Fruit fly (Drosophila melanogaster) whole organism, embryonic: Measurements from ENCODE around the gene CG10621.
A peak's percentile ranks its signal among the peaks of the same experiment; 100 is the strongest.

Source experiments
- Antp ChIP-seq: fragments of 200-800 bp; sonication (Bioruptor generic); optimal IDR thresholded peaks from 3 replicates; lab custom pipeline; 2016; ENCODE audit warnings: missing biosample characterization, missing genetic modification characterization
- B-H2 ChIP-seq: fragments of 200-800 bp; sonication (Bioruptor generic); optimal IDR thresholded peaks from 2 replicates; lab custom pipeline; 2018; ENCODE audit warnings: missing biosample characterization, mild to moderate bottlenecking, missing genetic modification characterization
- C15 ChIP-seq: fragments of 200-800 bp; sonication (Bioruptor generic); IDR thresholded peaks from 3 replicates; pipeline ENCODE4 v1.3.6; 2022; ENCODE audit warnings: missing biosample characterization, missing genetic modification characterization
- CG12071 ChIP-seq: fragments of 200-800 bp; sonication (Bioruptor generic); optimal IDR thresholded peaks from 3 replicates; lab custom pipeline; 2018; ENCODE audit warnings: missing biosample characterization, mild to moderate bottlenecking, missing genetic modification characterization
- CG13123 ChIP-seq: fragments of 200-800 bp; sonication (Bioruptor generic); optimal IDR thresholded peaks from 2 replicates; lab custom pipeline; 2016; ENCODE audit warnings: missing biosample characterization, missing genetic modification characterization
- CG13287 ChIP-seq: fragments of 200-800 bp; sonication (Bioruptor generic); IDR thresholded peaks from 2 replicates; pipeline ENCODE4 v1.3.6; 2022; ENCODE audit warnings: missing biosample characterization, missing genetic modification characterization; ENCODE audit not compliant: partially characterized antibody
- CG13624 ChIP-seq: fragments of 200-800 bp; sonication (Bioruptor generic); optimal IDR thresholded peaks from 2 replicates; lab custom pipeline; 2016; ENCODE audit warnings: missing biosample characterization, missing genetic modification characterization
- CG1529 ChIP-seq: fragments of 200-800 bp; sonication (Bioruptor generic); optimal IDR thresholded peaks from 3 replicates; lab custom pipeline; 2018; ENCODE audit warnings: missing biosample characterization, missing genetic modification characterization
- CG17186 ChIP-seq: fragments of 200-800 bp; sonication (Bioruptor generic); optimal IDR thresholded peaks from 3 replicates; lab custom pipeline; 2017; ENCODE audit warnings: missing biosample characterization, missing genetic modification reagents, missing genetic modification characterization
- CG17829 ChIP-seq: fragments of 200-800 bp; optimal IDR thresholded peaks from 2 replicates; lab custom pipeline; 2019; ENCODE audit warnings: missing biosample characterization, mild to moderate bottlenecking, missing genetic modification characterization, moderate library complexity
- CG18764 ChIP-seq: fragments of 200-800 bp; sonication (Bioruptor generic); optimal IDR thresholded peaks from 3 replicates; lab custom pipeline; 2016; ENCODE audit warnings: missing biosample characterization, missing genetic modification characterization
- CG2120 ChIP-seq: fragments of 200-800 bp; sonication (Bioruptor generic); optimal IDR thresholded peaks from 3 replicates; lab custom pipeline; 2016; ENCODE audit warnings: missing biosample characterization, missing genetic modification characterization
- CG2129 ChIP-seq: fragments of 200-800 bp; sonication (Bioruptor generic); IDR thresholded peaks from 2 replicates; pipeline ENCODE4 v1.3.6; 2022; ENCODE audit warnings: missing biosample characterization, missing genetic modification characterization; ENCODE audit not compliant: partially characterized antibody
- CG30431 ChIP-seq: fragments of 200-800 bp; sonication (Bioruptor generic); optimal IDR thresholded peaks from 2 replicates; lab custom pipeline; 2017; ENCODE audit warnings: missing biosample characterization, missing genetic modification characterization
- CG33557 ChIP-seq: fragments of 200-800 bp; sonication (Bioruptor generic); optimal IDR thresholded peaks from 2 replicates; lab custom pipeline; 2019; ENCODE audit warnings: missing biosample characterization, mild to moderate bottlenecking, missing genetic modification characterization, moderate library complexity
- CG34224 ChIP-seq: fragments of 200-800 bp; sonication (Bioruptor generic); IDR thresholded peaks from 3 replicates; pipeline ENCODE4 v1.3.6; 2022; ENCODE audit warnings: missing biosample characterization, missing genetic modification characterization; ENCODE audit not compliant: partially characterized antibody
- CG3995 ChIP-seq: fragments of 200-800 bp; sonication (Bioruptor generic); optimal IDR thresholded peaks from 3 replicates; lab custom pipeline; 2016; ENCODE audit warnings: missing biosample characterization, missing genetic modification characterization
- CG42726 ChIP-seq: fragments of 200-800 bp; sonication (Bioruptor generic); IDR thresholded peaks from 2 replicates; pipeline ENCODE4 v1.3.6; 2022; ENCODE audit warnings: missing biosample characterization, missing genetic modification characterization; ENCODE audit not compliant: partially characterized antibody
- CG4854 ChIP-seq: fragments of 200-800 bp; sonication (Bioruptor generic); optimal IDR thresholded peaks from 2 replicates; lab custom pipeline; 2016; ENCODE audit warnings: missing biosample characterization, missing genetic modification characterization, inconsistent platforms
- CG6854 ChIP-seq: fragments of 200-800 bp; sonication (Bioruptor generic); optimal IDR thresholded peaks from 3 replicates; lab custom pipeline; 2017; ENCODE audit warnings: missing biosample characterization, mild to moderate bottlenecking, missing genetic modification characterization
- CG8388 ChIP-seq: fragments of 200-800 bp; sonication (Bioruptor generic); optimal IDR thresholded peaks from 2 replicates; lab custom pipeline; 2019; ENCODE audit warnings: missing biosample characterization, mild to moderate bottlenecking, missing genetic modification characterization, moderate library complexity
- CG8924 ChIP-seq: fragments of 200-800 bp; optimal IDR thresholded peaks from 3 replicates; lab custom pipeline; 2019; ENCODE audit warnings: missing biosample characterization, mild to moderate bottlenecking, missing genetic modification characterization, moderate library complexity
- Chrac-16 ChIP-seq: fragments of 200-800 bp; sonication (Bioruptor generic); optimal IDR thresholded peaks from 3 replicates; lab custom pipeline; 2016; ENCODE audit warnings: missing biosample characterization, missing genetic modification characterization
- CkIIα-i1 ChIP-seq: fragments of 200-800 bp; sonication (Bioruptor generic); IDR thresholded peaks from 2 replicates; pipeline ENCODE4 v1.3.6; 2022; ENCODE audit warnings: missing biosample characterization, missing genetic modification characterization
- D ChIP-seq, 2 experiments: fragments of 200-800 bp in 1 of 2; fragments of >200 bp in 1 of 2; sonication (Bioruptor generic) in 1 of 2; optimal IDR thresholded peaks; 2 replicates in 1 of 2; 3 replicates in 1 of 2; lab custom pipeline; 2017; ENCODE audit warnings: mild to moderate bottlenecking in 1 of 2, missing biosample characterization in 1 of 2, missing genetic modification characterization in 1 of 2, missing genetic modification reagents in 1 of 2
- Dek ChIP-seq: fragments of 200-800 bp; sonication (Bioruptor generic); optimal IDR thresholded peaks from 3 replicates; lab custom pipeline; 2019; ENCODE audit warnings: missing biosample characterization, mild to moderate bottlenecking, missing genetic modification characterization, moderate library complexity
- Doc3 ChIP-seq: fragments of 200-800 bp; sonication (Bioruptor generic); IDR thresholded peaks from 3 replicates; pipeline ENCODE4 v1.3.6; 2022; ENCODE audit warnings: missing biosample characterization, missing genetic modification characterization; ENCODE audit not compliant: partially characterized antibody
- GATAe ChIP-seq: fragments of 200-800 bp; sonication (Bioruptor generic); conservative IDR thresholded peaks from 2 replicates; pipeline ENCODE4 v1.3.6; 2022; ENCODE audit warnings: missing biosample characterization, missing genetic modification characterization
- HmgZ ChIP-seq: fragments of 200-800 bp; sonication (Bioruptor generic); optimal IDR thresholded peaks from 2 replicates; lab custom pipeline; 2018; ENCODE audit warnings: missing biosample characterization, mild to moderate bottlenecking, missing genetic modification characterization
- MESR4 ChIP-seq: fragments of 200-800 bp; sonication (Bioruptor generic); optimal IDR thresholded peaks from 2 replicates; lab custom pipeline; 2018; ENCODE audit warnings: missing biosample characterization, mild to moderate bottlenecking, missing genetic modification characterization, moderate library complexity
- Optix ChIP-seq: fragments of 200-800 bp; sonication (Bioruptor generic); IDR thresholded peaks from 3 replicates; pipeline ENCODE4 v1.3.6; 2022; ENCODE audit warnings: missing biosample characterization, missing genetic modification characterization
- YL-1 ChIP-seq: fragments of 200-800 bp; sonication (Bioruptor generic); optimal IDR thresholded peaks from 3 replicates; lab custom pipeline; 2017; ENCODE audit warnings: missing biosample characterization, mild to moderate bottlenecking, missing genetic modification characterization
- ato ChIP-seq: fragments of 200-800 bp; sonication (Bioruptor generic); IDR thresholded peaks from 2 replicates; pipeline ENCODE4 v1.3.6; 2022; ENCODE audit warnings: missing biosample characterization, missing genetic modification characterization; ENCODE audit not compliant: partially characterized antibody
- chif ChIP-seq, 2 experiments: fragments of 200-800 bp; sonication (Bioruptor generic); optimal IDR thresholded peaks; 3 replicates each; lab custom pipeline; 2016; ENCODE audit warnings: missing biosample characterization in 2 of 2, missing genetic modification characterization in 2 of 2
- chinmo ChIP-seq: fragments of 200-800 bp; sonication (Bioruptor generic); IDR thresholded peaks from 4 replicates; pipeline ENCODE4 v1.3.6; 2022; ENCODE audit warnings: missing biosample characterization, missing genetic modification characterization; ENCODE audit not compliant: partially characterized antibody
- crc ChIP-seq: fragments of 200-800 bp; sonication (Bioruptor generic); optimal IDR thresholded peaks from 2 replicates; lab custom pipeline; 2016; ENCODE audit warnings: missing biosample characterization, missing genetic modification characterization
- da ChIP-seq: fragments of 200-800 bp; sonication (Bioruptor generic); optimal IDR thresholded peaks from 2 replicates; lab custom pipeline; 2016; ENCODE audit warnings: missing biosample characterization, missing genetic modification characterization
- ems ChIP-seq: fragments of 200-800 bp; sonication (Bioruptor generic); optimal IDR thresholded peaks from 3 replicates; lab custom pipeline; 2016; ENCODE audit warnings: missing biosample characterization, missing genetic modification characterization
- en ChIP-seq: fragments of 200-800 bp; sonication (Bioruptor generic); optimal IDR thresholded peaks from 2 replicates; lab custom pipeline; 2016; ENCODE audit warnings: missing biosample characterization, missing genetic modification characterization
- fd3F ChIP-seq: fragments of 200-800 bp; sonication (Bioruptor generic); optimal IDR thresholded peaks from 2 replicates; lab custom pipeline; 2018; ENCODE audit warnings: missing biosample characterization, mild to moderate bottlenecking, missing genetic modification characterization, moderate library complexity
- fd96Cb ChIP-seq: fragments of 200-800 bp; sonication (Bioruptor generic); optimal IDR thresholded peaks from 2 replicates; lab custom pipeline; 2018; ENCODE audit warnings: missing biosample characterization, mild to moderate bottlenecking, missing genetic modification characterization, moderate library complexity
- jumu ChIP-seq: fragments of 200-800 bp; sonication (Bioruptor generic); optimal IDR thresholded peaks from 3 replicates; lab custom pipeline; 2016; ENCODE audit warnings: missing biosample characterization, missing genetic modification characterization
- kni ChIP-seq: fragments of 200-800 bp; sonication (Bioruptor generic); optimal IDR thresholded peaks from 3 replicates; lab custom pipeline; 2017; ENCODE audit warnings: mild to moderate bottlenecking, missing biosample characterization, missing genetic modification reagents, missing genetic modification characterization
- nerfin-1 ChIP-seq: fragments of 200-800 bp; sonication (Bioruptor generic); optimal IDR thresholded peaks from 3 replicates; lab custom pipeline; 2019; ENCODE audit warnings: missing biosample characterization, mild to moderate bottlenecking, missing genetic modification characterization, moderate library complexity
- nmo ChIP-seq: fragments of 200-800 bp; sonication (Bioruptor generic); optimal IDR thresholded peaks from 2 replicates; lab custom pipeline; 2018; ENCODE audit warnings: missing biosample characterization, mild to moderate bottlenecking, missing genetic modification characterization, moderate library complexity
- pan ChIP-seq, 4 experiments: fragments of >200 bp in 3 of 4; fragments of 200-800 bp in 1 of 4; sonication (Bioruptor generic) in 1 of 4; optimal IDR thresholded peaks in 3 of 4; IDR thresholded peaks in 1 of 4; 2 replicates each; pipeline versions ENCODE4 v1.3.6 to Lab custom; 2017 to 2022; ENCODE audit warnings: missing biosample characterization in 2 of 4, missing genetic modification characterization in 2 of 4, mixed read lengths in 1 of 4
- pb ChIP-seq: fragments of 200-800 bp; sonication (Bioruptor generic); optimal IDR thresholded peaks from 3 replicates; lab custom pipeline; 2016; ENCODE audit warnings: missing biosample characterization, missing genetic modification characterization
- pum ChIP-seq: fragments of 200-800 bp; sonication (Bioruptor generic); optimal IDR thresholded peaks from 2 replicates; lab custom pipeline; 2016; ENCODE audit warnings: missing biosample characterization, missing genetic modification characterization
- sna ChIP-seq: fragments of 200-800 bp; sonication (Bioruptor generic); IDR thresholded peaks from 2 replicates; pipeline ENCODE4 v1.3.6; 2022; ENCODE audit warnings: missing biosample characterization, missing genetic modification characterization; ENCODE audit not compliant: partially characterized antibody

Gene CG10621

DNA sequence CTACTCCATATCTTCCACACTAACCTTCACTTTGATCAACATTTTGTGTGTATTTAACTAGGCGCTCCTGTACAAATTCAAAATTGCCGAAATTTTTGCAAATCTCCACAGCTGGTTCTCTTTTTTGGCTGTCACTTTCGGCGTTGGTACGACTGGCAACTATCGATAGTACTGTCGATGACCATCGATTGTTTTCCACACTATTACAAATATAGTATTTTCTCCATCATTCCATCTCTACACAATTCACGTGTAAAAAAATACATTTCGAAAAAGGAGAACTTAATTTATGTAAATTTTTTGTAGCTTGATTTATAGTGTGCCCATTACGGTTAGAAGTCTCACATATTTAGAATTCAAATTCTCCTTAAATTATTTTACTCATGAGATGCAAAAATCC, 2.6 kb downstream of the CG10621 start, which contains the start of gene Nedd8 (continued):
- TF ChIP-seq D (optimal IDR thresholded peaks at IDR 0.05; lab: Kevin White, UChicago) (no peak), D (GFP tag; optimal IDR thresholded peaks at IDR 0.05; lab: Kevin White, UChicago) (no peak), CG8924 (peak; percentile 10), CG13624 (GFP tag; lab: Kevin White, UChicago) (peak; percentile 11), CG13123 (GFP tag; lab: Kevin White, UChicago) (no peak), CG4854 (no peak), pan (optimal IDR thresholded peaks at IDR 0.05; lab: Kevin White, UChicago) (no peak), pan (GFP tag; optimal IDR thresholded peaks at IDR 0.05 in 1 of 2, IDR thresholded peaks at IDR 0.05 in 1 of 2) (no peak), C15 (GFP tag; lab: Robert Waterston, UW) (no peak), CG33557 (GFP tag; lab: Kevin White, UChicago) (no peak), jumu (GFP tag; lab: Kevin White, UChicago) (no peak), CG17186 (GFP tag; lab: Kevin White, UChicago) (no peak), pb (no peak), B-H2 (peak; percentile 22), CG12071 (GFP tag; lab: Kevin White, UChicago) (no peak), CG18764 (no peak), CG3995 (peak; percentile 65), Optix (no peak), Doc3 (peak; percentile 80), fd96Cb (no peak), HmgZ (tag; lab: Kevin White, UChicago) (peak; percentile 63), Dek (tag; lab: Kevin White, UChicago) (peak; percentile 5), nerfin-1 (tag; lab: Kevin White, UChicago) (no peak), CG6854 (GFP tag; lab: Kevin White, UChicago) (no peak), CG17829 (tag; lab: Kevin White, UChicago) (peak; percentile 39), nmo (GFP tag; lab: Kevin White, UChicago) (peak; percentile 4), fd3F (no peak), sna (GFP tag; lab: Robert Waterston, UW) (peak; percentile 87), CG8388 (no peak), en (GFP tag; lab: Kevin White, UChicago) (no peak), YL-1 (GFP tag; lab: Kevin White, UChicago) (peak; percentile 75), kni (GFP tag; lab: Kevin White, UChicago) (no peak), GATAe (GFP tag; lab: Robert Waterston, UW) (no peak), CG2129 (peak; percentile 74), pum (GFP tag; lab: Kevin White, UChicago) (no peak), CG2120 (GFP tag; lab: Kevin White, UChicago) (peak; percentile 46), ato (GFP tag; lab: Robert Waterston, UW) (peak; percentile 70), Antp (GFP tag; lab: Kevin White, UChicago) (no peak), MESR4 (GFP tag; lab: Kevin White, UChicago) (peak; percentile 63), Chrac-16 (GFP tag; lab: Kevin White, UChicago) (no peak), chinmo (GFP tag; lab: Robert Waterston, UW) (peak; percentile 86; the same call in 3 of the 4 replicates), CG1529 (GFP tag; lab: Kevin White, UChicago) (no peak), crc (GFP tag; lab: Kevin White, UChicago) (no peak), ems (no peak), da (GFP tag; lab: Kevin White, UChicago) (no peak), CG34224 (GFP tag; lab: Robert Waterston, UW) (peak; percentile 84), CG30431 (no peak), chif (GFP tag; optimal IDR thresholded peaks at IDR 0.05; lab: Kevin White, UChicago) (no peak), CkIIα-i1 (no peak), CG13287 (GFP tag; lab: Robert Waterston, UW) (peak; percentile 95), CG42726 (GFP tag; lab: Robert Waterston, UW) (peak; percentile 92)
